Worm (Caenorhabditis elegans) whole organism, L4/young adult: ENCODE data around the gene btb-8.

Experiments
- W03F9.2 ChIP-seq: fragments of 150-350 bp; optimal IDR thresholded peaks from 2 replicates; lab custom pipeline; 2014; ENCODE audit warnings: missing biosample characterization, missing genetic modification characterization
- him-1 ChIP-seq: sonication (generic microtip); optimal IDR thresholded peaks from 2 replicates; lab custom pipeline; 2016; ENCODE audit warnings: missing genotype, missing genetic modification reagents, missing genetic modification characterization, missing compliant biosample characterization

ce11 chrII:1763072-1763471 lies 40.5 kb downstream of the btb-8 start, which contains the start of gene math-28:
- no peak for TF ChIP-seq him-1
- no peak for TF ChIP-seq W03F9.2 (tag; lab: Kevin White, UChicago)
